Worm (Caenorhabditis elegans) whole organism, midembryonic: ENCODE results near the gene ant-1.4.

Experiments
- flt-1 ChIP-seq: fragments of 200-800 bp; sonication (Bioruptor generic); IDR thresholded peaks from 2 replicates; pipeline ENCODE4 v1.3.6; 2022; ENCODE audit warnings: missing genetic modification characterization, missing compliant biosample characterization
- med-1 ChIP-seq: sonication (generic microtip); optimal IDR thresholded peaks from 2 replicates; lab custom pipeline; 2017; ENCODE audit warnings: missing genetic modification characterization, mild to moderate bottlenecking, missing compliant biosample characterization, antibody characterized with exemption, missing genetic modification reagents; ENCODE audit not compliant: insufficient read depth
- ref-1 ChIP-seq: fragments of 200-800 bp; sonication (Bioruptor generic); conservative IDR thresholded peaks from 2 replicates; pipeline ENCODE4 v1.3.6; 2022; ENCODE audit warnings: missing genetic modification reagents, missing genetic modification characterization, missing compliant biosample characterization
- tab-1 ChIP-seq: fragments of 200-800 bp; sonication (Bioruptor generic); IDR thresholded peaks from 2 replicates; pipeline ENCODE4 v1.3.6; 2022; ENCODE audit warnings: missing genetic modification characterization, missing compliant biosample characterization
- ztf-23 ChIP-seq: fragments of 200-800 bp; sonication (Bioruptor generic); IDR thresholded peaks from 2 replicates; pipeline ENCODE4 v1.3.6; 2022; ENCODE audit warnings: missing genetic modification reagents, missing genetic modification characterization, missing compliant biosample characterization
- ztf-29 ChIP-seq: fragments of 200-800 bp; sonication (Bioruptor generic); IDR thresholded peaks from 2 replicates; pipeline ENCODE4 v1.3.6; 2022; ENCODE audit warnings: missing genetic modification reagents, missing genetic modification characterization, missing compliant biosample characterization

DNA sequence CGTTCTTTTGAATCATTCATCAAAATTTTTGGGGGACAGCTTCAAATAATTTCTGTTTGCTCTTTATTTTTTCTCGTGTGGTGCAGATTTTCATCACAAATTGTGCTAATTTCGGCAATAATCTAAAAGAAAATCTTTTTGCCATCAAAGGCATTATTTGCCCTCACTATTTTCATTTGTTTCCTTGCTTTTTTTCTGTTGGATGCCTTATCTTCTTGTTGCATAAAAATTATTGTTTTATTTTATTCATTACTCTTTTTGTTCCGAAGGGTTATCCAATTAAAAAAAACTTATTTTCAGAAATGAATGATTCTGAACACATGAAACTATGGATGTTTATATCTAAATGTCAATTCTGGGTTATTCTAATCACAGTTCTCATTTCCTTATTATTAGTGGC, 13.2 kb downstream of the ant-1.4 start, which contains the start of gene T01B11.1:
- TF ChIP-seq flt-1 (GFP tag; lab: Robert Waterston, UW) (no peak), tab-1 (no peak), ztf-23 (GFP tag; lab: Robert Waterston, UW) (no peak), ref-1 (no peak), med-1 (GFP tag; lab: Kevin White, UChicago) (no peak), ztf-29 (GFP tag; lab: Robert Waterston, UW) (no peak)
